Fruit fly (Drosophila melanogaster) whole organism, embryonic: ENCODE results near the gene CG14205.
A peak's percentile ranks its signal among the peaks of the same experiment; 100 is the strongest.

Source experiments
- CG11085 ChIP-seq: fragments of 200-800 bp; sonication (Bioruptor generic); IDR thresholded peaks from 2 replicates; pipeline ENCODE4 v1.3.6; 2022; ENCODE audit warnings: missing biosample characterization, missing genetic modification characterization
- CG11093 ChIP-seq: fragments of 200-800 bp; sonication (Bioruptor generic); IDR thresholded peaks from 3 replicates; pipeline ENCODE4 v1.3.6; 2022; ENCODE audit warnings: missing biosample characterization, missing genetic modification characterization
- CG14014 ChIP-seq: fragments of 200-800 bp; sonication (Bioruptor generic); IDR thresholded peaks from 2 replicates; pipeline ENCODE4 v1.3.6; 2022; ENCODE audit warnings: missing biosample characterization, missing genetic modification characterization
- CG14710 ChIP-seq: fragments of 200-800 bp; sonication (Bioruptor generic); optimal IDR thresholded peaks from 3 replicates; lab custom pipeline; 2019; ENCODE audit warnings: missing biosample characterization, mild to moderate bottlenecking, missing genetic modification characterization, moderate library complexity
- CG14860 ChIP-seq: fragments of 200-800 bp; sonication (Bioruptor generic); IDR thresholded peaks from 3 replicates; pipeline ENCODE4 v1.3.6; 2022; ENCODE audit warnings: missing biosample characterization, missing genetic modification characterization; ENCODE audit not compliant: partially characterized antibody
- CG15479 ChIP-seq: fragments of 200-800 bp; sonication (Bioruptor generic); optimal IDR thresholded peaks from 3 replicates; lab custom pipeline; 2019; ENCODE audit warnings: missing biosample characterization, mild to moderate bottlenecking, missing genetic modification characterization, moderate library complexity
- CG16779 ChIP-seq: fragments of 200-800 bp; sonication (Bioruptor generic); IDR thresholded peaks from 2 replicates; pipeline ENCODE4 v1.3.6; 2022; ENCODE audit warnings: missing biosample characterization, missing genetic modification characterization
- CG17186 ChIP-seq: fragments of 200-800 bp; sonication (Bioruptor generic); optimal IDR thresholded peaks from 3 replicates; lab custom pipeline; 2017; ENCODE audit warnings: missing biosample characterization, missing genetic modification reagents, missing genetic modification characterization
- CG17361 ChIP-seq: fragments of 200-800 bp; sonication (Bioruptor generic); IDR thresholded peaks from 3 replicates; pipeline ENCODE4 v1.3.6; 2022; ENCODE audit warnings: missing biosample characterization, missing genetic modification characterization
- CG17612 ChIP-seq: fragments of 200-800 bp; sonication (Bioruptor generic); IDR thresholded peaks from 2 replicates; pipeline ENCODE4 v1.3.6; 2022; ENCODE audit warnings: missing biosample characterization, missing genetic modification characterization
- CG17912 ChIP-seq: fragments of 200-800 bp; sonication (Bioruptor generic); optimal IDR thresholded peaks from 2 replicates; lab custom pipeline; 2018; ENCODE audit warnings: missing biosample characterization, mild to moderate bottlenecking, missing genetic modification characterization
- CG34224 ChIP-seq: fragments of 200-800 bp; sonication (Bioruptor generic); IDR thresholded peaks from 3 replicates; pipeline ENCODE4 v1.3.6; 2022; ENCODE audit warnings: missing biosample characterization, missing genetic modification characterization; ENCODE audit not compliant: partially characterized antibody
- CG4707 ChIP-seq: fragments of 200-800 bp; sonication (Bioruptor generic); optimal IDR thresholded peaks from 2 replicates; lab custom pipeline; 2018; ENCODE audit warnings: missing biosample characterization, mild to moderate bottlenecking, missing genetic modification characterization, moderate library complexity
- CG4730 ChIP-seq: fragments of 200-800 bp; sonication (Bioruptor generic); IDR thresholded peaks from 2 replicates; pipeline ENCODE4 v1.3.6; 2022; ENCODE audit warnings: missing biosample characterization, missing genetic modification characterization
- CG4854 ChIP-seq: fragments of 200-800 bp; sonication (Bioruptor generic); optimal IDR thresholded peaks from 2 replicates; lab custom pipeline; 2016; ENCODE audit warnings: missing biosample characterization, missing genetic modification characterization, inconsistent platforms
- CG6254 ChIP-seq: fragments of 200-800 bp; sonication (Bioruptor generic); optimal IDR thresholded peaks from 3 replicates; lab custom pipeline; 2017; ENCODE audit warnings: mild to moderate bottlenecking, missing biosample characterization, missing genetic modification reagents, missing genetic modification characterization
- CG6854 ChIP-seq: fragments of 200-800 bp; sonication (Bioruptor generic); optimal IDR thresholded peaks from 3 replicates; lab custom pipeline; 2017; ENCODE audit warnings: missing biosample characterization, mild to moderate bottlenecking, missing genetic modification characterization
- CG7556 ChIP-seq: fragments of 200-800 bp; sonication (Bioruptor generic); optimal IDR thresholded peaks from 2 replicates; lab custom pipeline; 2017; ENCODE audit warnings: missing biosample characterization, mild to moderate bottlenecking, missing genetic modification characterization
- CG7987 ChIP-seq: fragments of 200-800 bp; sonication (Bioruptor generic); optimal IDR thresholded peaks from 2 replicates; lab custom pipeline; 2018; ENCODE audit warnings: missing biosample characterization, mild to moderate bottlenecking, missing genetic modification characterization, moderate library complexity
- CG8089 ChIP-seq: fragments of 200-800 bp; sonication (Bioruptor generic); optimal IDR thresholded peaks from 3 replicates; lab custom pipeline; 2016; ENCODE audit warnings: missing biosample characterization, missing genetic modification characterization
- CG8924 ChIP-seq: fragments of 200-800 bp; optimal IDR thresholded peaks from 3 replicates; lab custom pipeline; 2019; ENCODE audit warnings: missing biosample characterization, mild to moderate bottlenecking, missing genetic modification characterization, moderate library complexity
- E2f2 ChIP-seq: fragments of 200-800 bp; sonication (Bioruptor generic); IDR thresholded peaks from 2 replicates; pipeline ENCODE4 v1.3.6; 2022; ENCODE audit warnings: missing biosample characterization, missing genetic modification characterization
- Fer1 ChIP-seq: fragments of 200-800 bp; sonication (Bioruptor generic); optimal IDR thresholded peaks from 2 replicates; lab custom pipeline; 2017; ENCODE audit warnings: missing biosample characterization, mild to moderate bottlenecking, missing genetic modification characterization
- Fer2 ChIP-seq: fragments of 200-800 bp; sonication (Bioruptor generic); optimal IDR thresholded peaks from 2 replicates; lab custom pipeline; 2018; ENCODE audit warnings: missing biosample characterization, mild to moderate bottlenecking, missing genetic modification characterization, moderate library complexity
- HLHmδ ChIP-seq: fragments of 200-800 bp; sonication (Bioruptor generic); optimal IDR thresholded peaks from 2 replicates; lab custom pipeline; 2018; ENCODE audit warnings: missing biosample characterization, mild to moderate bottlenecking, missing genetic modification characterization, moderate library complexity
- Hmr ChIP-seq: fragments of 200-800 bp; sonication (Bioruptor generic); optimal IDR thresholded peaks from 3 replicates; lab custom pipeline; 2017; ENCODE audit warnings: mild to moderate bottlenecking, missing biosample characterization, missing genetic modification reagents, missing genetic modification characterization
- Jarid2 ChIP-seq: fragments of 200-800 bp; sonication (Bioruptor generic); optimal IDR thresholded peaks from 3 replicates; lab custom pipeline; 2017; ENCODE audit warnings: mild to moderate bottlenecking, missing biosample characterization, missing genetic modification reagents, missing genetic modification characterization
- MBD-R2 ChIP-seq: fragments of 200-800 bp; sonication (Bioruptor generic); IDR thresholded peaks from 2 replicates; pipeline ENCODE4 v1.3.6; 2022; ENCODE audit warnings: missing biosample characterization, missing genetic modification characterization
- Med ChIP-seq: fragments of 200-800 bp; sonication (Bioruptor generic); peaks from one replicate; lab custom pipeline; 2016; ENCODE audit warnings: missing biosample characterization, missing genetic modification characterization, mild to moderate bottlenecking, inconsistent platforms, moderate library complexity
- Meics ChIP-seq: fragments of 200-800 bp; sonication (Bioruptor generic); optimal IDR thresholded peaks from 2 replicates; lab custom pipeline; 2017; ENCODE audit warnings: missing biosample characterization, mild to moderate bottlenecking, missing genetic modification characterization
- NK7.1 ChIP-seq: fragments of 200-800 bp; sonication (Bioruptor generic); optimal IDR thresholded peaks from 3 replicates; lab custom pipeline; 2016; ENCODE audit warnings: missing biosample characterization, missing genetic modification characterization
- Six4 ChIP-seq: fragments of 200-800 bp; sonication (Bioruptor generic); optimal IDR thresholded peaks from 2 replicates; lab custom pipeline; 2016; ENCODE audit warnings: missing biosample characterization, missing genetic modification characterization
- TFAM ChIP-seq: fragments of 200-800 bp; sonication (Bioruptor generic); optimal IDR thresholded peaks from 2 replicates; lab custom pipeline; 2017; ENCODE audit warnings: missing biosample characterization, missing genetic modification characterization, inconsistent platforms
- cad ChIP-seq: fragments of >200 bp; optimal IDR thresholded peaks from 2 replicates; lab custom pipeline; 2017; ENCODE audit warnings: missing biosample characterization, missing genetic modification characterization
- crp ChIP-seq, 2 experiments: fragments of 200-800 bp; sonication (Bioruptor generic); optimal IDR thresholded peaks; 2 replicates in 1 of 2; 3 replicates in 1 of 2; lab custom pipeline; 2017; ENCODE audit warnings: missing biosample characterization in 2 of 2, missing genetic modification characterization in 2 of 2, mild to moderate bottlenecking in 1 of 2, moderate library complexity in 1 of 2
- dan ChIP-seq: fragments of 200-800 bp; sonication (Bioruptor generic); IDR thresholded peaks from 2 replicates; pipeline ENCODE4 v1.3.6; 2022; ENCODE audit warnings: missing biosample characterization, missing genetic modification characterization
- en ChIP-seq: fragments of 200-800 bp; sonication (Bioruptor generic); optimal IDR thresholded peaks from 2 replicates; lab custom pipeline; 2016; ENCODE audit warnings: missing biosample characterization, missing genetic modification characterization
- eve ChIP-seq, 2 experiments: fragments of >200 bp; optimal IDR thresholded peaks; 2 replicates each; lab custom pipeline; 2017; ENCODE audit warnings: missing biosample characterization in 2 of 2, missing genetic modification characterization in 2 of 2
- ewg ChIP-seq: fragments of 200-800 bp; sonication (Bioruptor generic); optimal IDR thresholded peaks from 3 replicates; lab custom pipeline; 2017; ENCODE audit warnings: mild to moderate bottlenecking, missing biosample characterization, missing genetic modification reagents, missing genetic modification characterization
- gem ChIP-seq: fragments of 200-800 bp; sonication (Bioruptor generic); optimal IDR thresholded peaks from 2 replicates; lab custom pipeline; 2019; ENCODE audit warnings: missing biosample characterization, mild to moderate bottlenecking, missing genetic modification characterization, moderate library complexity
- lab ChIP-seq: fragments of 200-800 bp; sonication (Bioruptor generic); optimal IDR thresholded peaks from 3 replicates; lab custom pipeline; 2017; ENCODE audit warnings: missing biosample characterization, missing genetic modification characterization, mild to moderate bottlenecking, moderate library complexity, missing genetic modification reagents
- nerfin-1 ChIP-seq: fragments of 200-800 bp; sonication (Bioruptor generic); optimal IDR thresholded peaks from 3 replicates; lab custom pipeline; 2019; ENCODE audit warnings: missing biosample characterization, mild to moderate bottlenecking, missing genetic modification characterization, moderate library complexity
- pan ChIP-seq, 4 experiments: fragments of >200 bp in 3 of 4; fragments of 200-800 bp in 1 of 4; sonication (Bioruptor generic) in 1 of 4; optimal IDR thresholded peaks in 3 of 4; IDR thresholded peaks in 1 of 4; 2 replicates each; pipeline versions ENCODE4 v1.3.6 to Lab custom; 2017 to 2022; ENCODE audit warnings: missing biosample characterization in 2 of 4, missing genetic modification characterization in 2 of 4, mixed read lengths in 1 of 4
- repo ChIP-seq: fragments of 200-800 bp; sonication (Bioruptor generic); optimal IDR thresholded peaks from 2 replicates; lab custom pipeline; 2016; ENCODE audit warnings: missing biosample characterization, missing genetic modification characterization
- sens ChIP-seq: fragments of 200-800 bp; sonication (Bioruptor generic); peaks from one replicate; lab custom pipeline; 2016; ENCODE audit warnings: missing biosample characterization, missing genetic modification characterization
- slbo ChIP-seq: fragments of 200-800 bp; sonication (Bioruptor generic); IDR thresholded peaks from 2 replicates; pipeline ENCODE4 v1.3.6; 2022; ENCODE audit warnings: missing biosample characterization, missing genetic modification characterization
- trh ChIP-seq: fragments of 200-800 bp; sonication (Bioruptor generic); optimal IDR thresholded peaks from 2 replicates; lab custom pipeline; 2016; ENCODE audit warnings: missing biosample characterization, missing genetic modification characterization
- unc-4 ChIP-seq: fragments of 200-800 bp; sonication (Bioruptor generic); IDR thresholded peaks from 2 replicates; pipeline ENCODE4 v1.3.6; 2022; ENCODE audit warnings: missing biosample characterization, missing genetic modification characterization; ENCODE audit not compliant: partially characterized antibody
- zen2 ChIP-seq: fragments of 200-800 bp; sonication (Bioruptor generic); IDR thresholded peaks from 3 replicates; pipeline ENCODE4 v1.3.6; 2022; ENCODE audit warnings: missing biosample characterization, missing genetic modification characterization; ENCODE audit not compliant: partially characterized antibody
- zf30C ChIP-seq: fragments of 200-800 bp; sonication (Bioruptor generic); optimal IDR thresholded peaks from 3 replicates; lab custom pipeline; 2018; ENCODE audit warnings: missing biosample characterization, mild to moderate bottlenecking, missing genetic modification characterization

Gene CG14205

DNA sequence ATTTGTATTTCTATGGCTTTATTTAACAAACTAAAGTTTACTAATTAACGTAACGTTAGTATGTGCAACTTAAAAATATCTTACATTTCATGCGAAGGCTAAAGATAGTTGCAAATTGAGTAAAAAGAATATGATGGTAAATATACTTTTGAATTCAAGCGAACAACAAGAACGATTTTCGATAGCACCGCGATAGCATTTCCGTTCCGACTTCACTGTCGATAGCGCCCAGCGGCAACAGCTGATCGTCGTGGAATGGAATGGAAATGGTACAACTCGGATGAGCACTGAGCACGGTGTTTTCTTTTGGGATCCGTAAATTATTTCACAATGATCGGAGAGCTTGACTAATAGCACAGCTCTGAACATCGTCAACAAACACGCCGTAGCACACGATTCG is 21.1 kb downstream of the CG14205 start (continued):
- TF ChIP-seq CG4854 (no peak), unc-4 (peak; percentile 56), nerfin-1 (peak; percentile 54), en (no peak), CG4707 (GFP tag; lab: Kevin White, UChicago) (peak; percentile 63), CG14860 (0 out of 3 replicates have a peak, but pooled peaks have one; percentile 7), Six4 (no peak), CG34224 (GFP tag; lab: Robert Waterston, UW) (peak; percentile 55; the same call in 2 of the 3 replicates), eve (GFP tag; optimal IDR thresholded peaks at IDR 0.05; lab: Kevin White, UChicago) (no peak), dan (GFP tag; lab: Robert Waterston, UW) (no peak), Fer2 (tag; lab: Kevin White, UChicago) (no peak), CG6254 (GFP tag; lab: Kevin White, UChicago) (peak; percentile 13), Med (GFP tag; lab: Kevin White, UChicago) (peak; percentile 90), Meics (GFP tag; lab: Kevin White, UChicago) (peak; percentile 83), CG11085 (GFP tag; lab: Robert Waterston, UW) (no peak), MBD-R2 (peak; percentile 76), CG8089 (GFP tag; lab: Kevin White, UChicago) (no peak), trh (GFP tag; lab: Kevin White, UChicago) (no peak), CG16779 (GFP tag; lab: Robert Waterston, UW) (no peak), CG8924 (peak; percentile 8), slbo (GFP tag; lab: Robert Waterston, UW) (no peak), Hmr (peak; percentile 75), CG17912 (GFP tag; lab: Kevin White, UChicago) (peak; percentile 86), repo (no peak), NK7.1 (GFP tag; lab: Kevin White, UChicago) (peak; percentile 38), cad (GFP tag; lab: Kevin White, UChicago) (no peak), zen2 (GFP tag; lab: Robert Waterston, UW) (peak; percentile 64; the same call in 2 of the 3 replicates), HLHmδ (peak; percentile 86), TFAM (GFP tag; lab: Kevin White, UChicago) (no peak), CG4730 (GFP tag; lab: Robert Waterston, UW) (no peak), gem (tag; lab: Kevin White, UChicago) (no peak), zf30C (GFP tag; lab: Kevin White, UChicago) (no peak), CG11093 (GFP tag; lab: Robert Waterston, UW) (no peak), CG7987 (GFP tag; lab: Kevin White, UChicago) (peak; percentile 91), sens (GFP tag; lab: Kevin White, UChicago) (peak; percentile 92), CG17186 (GFP tag; lab: Kevin White, UChicago) (no peak), CG6854 (peak; percentile 52), CG15479 (GFP tag; lab: Kevin White, UChicago) (no peak), ewg (GFP tag; lab: Kevin White, UChicago) (no peak), CG17361 (GFP tag; lab: Robert Waterston, UW) (no peak; the same call in 2 of the 3 replicates), CG14710 (tag; lab: Kevin White, UChicago) (peak; percentile 57), CG14014 (peak; percentile 14; the same call in 1 of the 2 replicates), Fer1 (GFP tag; lab: Kevin White, UChicago) (peak; percentile 84), CG7556 (GFP tag; lab: Kevin White, UChicago) (peak; percentile 10), lab (GFP tag; lab: Kevin White, UChicago) (no peak), pan (optimal IDR thresholded peaks at IDR 0.05; lab: Kevin White, UChicago) (no peak), pan (GFP tag; optimal IDR thresholded peaks at IDR 0.05 in 1 of 2, IDR thresholded peaks at IDR 0.05 in 1 of 2) (peak in 1 of 2 experiments; percentile 29), Jarid2 (GFP tag; lab: Kevin White, UChicago) (no peak), E2f2 (peak; percentile 83), CG17612 (GFP tag; lab: Robert Waterston, UW) (no peak), crp (GFP tag; optimal IDR thresholded peaks at IDR 0.05; lab: Kevin White, UChicago) (peak; percentile 28 to 89)
